Fruit fly (Drosophila melanogaster): ENCODE results near the gene CG31777.

The CG31777 gene

dm6 chr2L:3657349-3658142 is 49.3 kb downstream of the CG31777 start:
- TF ChIP-seq psq (optimal IDR thresholded peaks at IDR 0.05) = no peak
- TF ChIP-seq Sin3A (optimal IDR thresholded peaks at IDR 0.05) = no peak
- TF ChIP-seq insv (optimal IDR thresholded peaks at IDR 0.05) = no peak
- no peak for TF ChIP-seq h (optimal IDR thresholded peaks at IDR 0.05)
- no peak for TF ChIP-seq ttk (optimal IDR thresholded peaks at IDR 0.05)
- no peak for TF ChIP-seq Myc (optimal IDR thresholded peaks at IDR 0.05)

- TF ChIP-seq ttk (optimal IDR thresholded peaks at IDR 0.05) (no peak), h (optimal IDR thresholded peaks at IDR 0.05) (no peak), psq (optimal IDR thresholded peaks at IDR 0.05) (no peak), Sin3A (optimal IDR thresholded peaks at IDR 0.05) (no peak), Myc (optimal IDR thresholded peaks at IDR 0.05) (no peak), insv (optimal IDR thresholded peaks at IDR 0.05) (no peak)
These were observed 50.2 kb downstream of the CG31777 start, which contains the start of gene for for dm6 chr2L:3656667-3657066. TSS of gene for (minus strand) at chr2L:3656953.
